Fruit fly (Drosophila melanogaster) whole organism, embryonic: Measurements from ENCODE around the gene Dhdds.

Source experiments
- Abd-B ChIP-seq: fragments of 200-800 bp; sonication (Bioruptor generic); optimal IDR thresholded peaks from 2 replicates; lab custom pipeline; 2018; ENCODE audit warnings: missing biosample characterization, mild to moderate bottlenecking, missing genetic modification characterization, moderate library complexity
- CG10147 ChIP-seq: fragments of 200-800 bp; sonication (Bioruptor generic); optimal IDR thresholded peaks from 2 replicates; lab custom pipeline; 2019; ENCODE audit warnings: missing biosample characterization, mild to moderate bottlenecking, missing genetic modification characterization, moderate library complexity
- CG11247 ChIP-seq: fragments of 200-800 bp; sonication (Bioruptor generic); IDR thresholded peaks from 2 replicates; pipeline ENCODE4 v1.3.6; 2022; ENCODE audit warnings: missing biosample characterization, missing genetic modification characterization
- CG11398 ChIP-seq: fragments of 200-800 bp; sonication (Bioruptor generic); optimal IDR thresholded peaks from 2 replicates; lab custom pipeline; 2016; ENCODE audit warnings: missing biosample characterization, missing genetic modification characterization
- CG11695 ChIP-seq: fragments of 200-800 bp; sonication (Bioruptor generic); IDR thresholded peaks from 3 replicates; pipeline ENCODE4 v1.3.6; 2022; ENCODE audit warnings: missing biosample characterization, missing genetic modification characterization
- CG12219 ChIP-seq: fragments of 200-800 bp; sonication (Bioruptor generic); optimal IDR thresholded peaks from 3 replicates; lab custom pipeline; 2018; ENCODE audit warnings: missing biosample characterization, mild to moderate bottlenecking, missing genetic modification characterization
- CG15479 ChIP-seq: fragments of 200-800 bp; sonication (Bioruptor generic); optimal IDR thresholded peaks from 3 replicates; lab custom pipeline; 2019; ENCODE audit warnings: missing biosample characterization, mild to moderate bottlenecking, missing genetic modification characterization, moderate library complexity
- CG17328 ChIP-seq: fragments of 200-800 bp; sonication (Bioruptor generic); IDR thresholded peaks from 2 replicates; pipeline ENCODE4 v1.3.6; 2022; ENCODE audit warnings: missing biosample characterization, missing genetic modification characterization
- CG17359 ChIP-seq: fragments of 200-800 bp; sonication (Bioruptor generic); optimal IDR thresholded peaks from 3 replicates; lab custom pipeline; 2018; ENCODE audit warnings: missing biosample characterization, mild to moderate bottlenecking, missing genetic modification characterization, moderate library complexity
- CG17385 ChIP-seq: fragments of 200-800 bp; sonication (Bioruptor generic); optimal IDR thresholded peaks from 3 replicates; lab custom pipeline; 2018; ENCODE audit warnings: missing biosample characterization, mild to moderate bottlenecking, missing genetic modification characterization
- CG18262 ChIP-seq: fragments of 200-800 bp; optimal IDR thresholded peaks from 3 replicates; lab custom pipeline; 2019; ENCODE audit warnings: missing biosample characterization, mild to moderate bottlenecking, missing genetic modification characterization, moderate library complexity
- CG2199 ChIP-seq: fragments of 200-800 bp; sonication (Bioruptor generic); IDR thresholded peaks from 3 replicates; pipeline ENCODE4 v1.3.6; 2022; ENCODE audit warnings: missing biosample characterization, missing genetic modification characterization
- CG2712 ChIP-seq: fragments of 200-800 bp; optimal IDR thresholded peaks from 3 replicates; lab custom pipeline; 2019; ENCODE audit warnings: missing biosample characterization, mild to moderate bottlenecking, missing genetic modification characterization, moderate library complexity
- CG2889 ChIP-seq: fragments of 200-800 bp; sonication (Bioruptor generic); IDR thresholded peaks from 3 replicates; pipeline ENCODE4 v1.3.6; 2022; ENCODE audit warnings: missing biosample characterization, missing genetic modification characterization
- CG33213 ChIP-seq: fragments of 200-800 bp; sonication (Bioruptor generic); optimal IDR thresholded peaks from 3 replicates; lab custom pipeline; 2016; ENCODE audit warnings: missing biosample characterization, missing genetic modification characterization
- CG42726 ChIP-seq: fragments of 200-800 bp; sonication (Bioruptor generic); IDR thresholded peaks from 2 replicates; pipeline ENCODE4 v1.3.6; 2022; ENCODE audit warnings: missing biosample characterization, missing genetic modification characterization; ENCODE audit not compliant: partially characterized antibody
- CG4617 ChIP-seq: fragments of 200-800 bp; sonication (Bioruptor generic); optimal IDR thresholded peaks from 3 replicates; lab custom pipeline; 2016; ENCODE audit warnings: missing biosample characterization, missing genetic modification characterization, borderline replicate concordance
- CG4820 ChIP-seq: fragments of 200-800 bp; sonication (Bioruptor generic); optimal IDR thresholded peaks from 3 replicates; lab custom pipeline; 2016; ENCODE audit warnings: missing biosample characterization, missing genetic modification characterization
- CG6175 ChIP-seq: fragments of 200-800 bp; sonication (Bioruptor generic); IDR thresholded peaks from 3 replicates; pipeline ENCODE4 v1.3.6; 2022; ENCODE audit warnings: missing biosample characterization, missing genetic modification characterization
- CG9609 ChIP-seq: fragments of 200-800 bp; sonication (Bioruptor generic); optimal IDR thresholded peaks from 3 replicates; lab custom pipeline; 2016; ENCODE audit warnings: missing biosample characterization, missing genetic modification characterization
- D19B ChIP-seq: fragments of 200-800 bp; sonication (Bioruptor generic); optimal IDR thresholded peaks from 2 replicates; lab custom pipeline; 2017; ENCODE audit warnings: missing biosample characterization, mild to moderate bottlenecking, missing genetic modification characterization
- Deaf1 ChIP-seq: fragments of 200-800 bp; optimal IDR thresholded peaks from 3 replicates; lab custom pipeline; 2019; ENCODE audit warnings: missing biosample characterization, mild to moderate bottlenecking, missing genetic modification characterization, moderate library complexity
- Eip74EF ChIP-seq, 2 experiments: fragments of 200-800 bp in 1 of 2; fragments of >200 bp in 1 of 2; sonication (Bioruptor generic) in 1 of 2; optimal IDR thresholded peaks; 2 replicates each; lab custom pipeline; 2017 to 2019; ENCODE audit warnings: missing biosample characterization in 2 of 2, missing genetic modification characterization in 2 of 2, mild to moderate bottlenecking in 1 of 2, moderate library complexity in 1 of 2
- Lim3 ChIP-seq: fragments of 200-800 bp; sonication (Bioruptor generic); IDR thresholded peaks from 2 replicates; pipeline ENCODE4 v1.3.6; 2022; ENCODE audit warnings: missing biosample characterization, missing genetic modification characterization
- Sry-δ ChIP-seq: fragments of 200-800 bp; sonication (Bioruptor generic); optimal IDR thresholded peaks from 2 replicates; lab custom pipeline; 2016; ENCODE audit warnings: missing biosample characterization, missing genetic modification characterization
- Xrp1 ChIP-seq: fragments of 200-800 bp; sonication (Bioruptor generic); IDR thresholded peaks from 2 replicates; pipeline ENCODE4 v1.3.6; 2022; ENCODE audit warnings: missing biosample characterization, missing genetic modification characterization
- chm ChIP-seq: fragments of 200-800 bp; sonication (Bioruptor generic); IDR thresholded peaks from 2 replicates; pipeline ENCODE4 v1.3.6; 2022; ENCODE audit warnings: missing biosample characterization, missing genetic modification characterization
- chn ChIP-seq: fragments of 200-800 bp; sonication (Bioruptor generic); optimal IDR thresholded peaks from 2 replicates; lab custom pipeline; 2016; ENCODE audit warnings: missing biosample characterization, missing genetic modification characterization
- corto ChIP-seq: fragments of 200-800 bp; sonication (Bioruptor generic); optimal IDR thresholded peaks from 2 replicates; lab custom pipeline; 2016; ENCODE audit warnings: missing biosample characterization, mild to moderate bottlenecking, missing genetic modification characterization, moderate library complexity
- crol ChIP-seq: fragments of 200-800 bp; sonication (Bioruptor generic); IDR thresholded peaks from 2 replicates; pipeline ENCODE4 v1.3.6; 2022; ENCODE audit warnings: missing biosample characterization, missing genetic modification characterization
- dm ChIP-seq: fragments of 200-800 bp; sonication (Bioruptor generic); optimal IDR thresholded peaks from 3 replicates; lab custom pipeline; 2016; ENCODE audit warnings: missing biosample characterization, missing genetic modification characterization
- ems ChIP-seq: fragments of 200-800 bp; sonication (Bioruptor generic); optimal IDR thresholded peaks from 3 replicates; lab custom pipeline; 2016; ENCODE audit warnings: missing biosample characterization, missing genetic modification characterization
- fd64A ChIP-seq: fragments of 200-800 bp; sonication (Bioruptor generic); optimal IDR thresholded peaks from 3 replicates; lab custom pipeline; 2018; ENCODE audit warnings: missing biosample characterization, mild to moderate bottlenecking, missing genetic modification characterization
- gcm ChIP-seq: fragments of 200-800 bp; sonication (Bioruptor generic); optimal IDR thresholded peaks from 2 replicates; lab custom pipeline; 2019; ENCODE audit warnings: missing biosample characterization, mild to moderate bottlenecking, missing genetic modification characterization, moderate library complexity
- h ChIP-seq: fragments of >200 bp; optimal IDR thresholded peaks from 2 replicates; lab custom pipeline; 2017
- lab ChIP-seq: fragments of 200-800 bp; sonication (Bioruptor generic); optimal IDR thresholded peaks from 3 replicates; lab custom pipeline; 2017; ENCODE audit warnings: missing biosample characterization, missing genetic modification characterization, mild to moderate bottlenecking, moderate library complexity, missing genetic modification reagents
- mirr ChIP-seq: fragments of 200-800 bp; sonication (Bioruptor generic); optimal IDR thresholded peaks from 3 replicates; lab custom pipeline; 2018; ENCODE audit warnings: missing biosample characterization, mild to moderate bottlenecking, missing genetic modification characterization
- nom ChIP-seq: fragments of 200-800 bp; sonication (Bioruptor generic); optimal IDR thresholded peaks from 2 replicates; lab custom pipeline; 2017; ENCODE audit warnings: missing biosample characterization, missing genetic modification characterization, mild to moderate bottlenecking, moderate library complexity, missing genetic modification reagents
- oc ChIP-seq: fragments of 200-800 bp; sonication (Bioruptor generic); optimal IDR thresholded peaks from 2 replicates; lab custom pipeline; 2018; ENCODE audit warnings: missing biosample characterization, mild to moderate bottlenecking, missing genetic modification characterization, moderate library complexity
- odd ChIP-seq: fragments of 200-800 bp; sonication (Bioruptor generic); optimal IDR thresholded peaks from 2 replicates; lab custom pipeline; 2017; ENCODE audit warnings: missing biosample characterization, mild to moderate bottlenecking, missing genetic modification characterization
- otp ChIP-seq: fragments of 200-800 bp; sonication (Bioruptor generic); IDR thresholded peaks from 3 replicates; pipeline ENCODE4, ENCODE4 v1.3.6; 2022; ENCODE audit warnings: missing biosample characterization, missing genetic modification characterization
- peb ChIP-seq: fragments of 200-800 bp; sonication (Bioruptor generic); IDR thresholded peaks from 2 replicates; pipeline ENCODE4 v1.3.6; 2022; ENCODE audit warnings: missing biosample characterization, missing genetic modification characterization
- pzg ChIP-seq: fragments of 200-800 bp; sonication (Bioruptor generic); optimal IDR thresholded peaks from 3 replicates; lab custom pipeline; 2018; ENCODE audit warnings: missing biosample characterization, mild to moderate bottlenecking, missing genetic modification characterization, moderate library complexity
- sens-2 ChIP-seq: fragments of 200-800 bp; sonication (Bioruptor generic); IDR thresholded peaks from 2 replicates; pipeline ENCODE4 v1.3.6; 2022; ENCODE audit warnings: missing biosample characterization, missing genetic modification characterization
- seq ChIP-seq: fragments of 200-800 bp; sonication (Bioruptor generic); IDR thresholded peaks from 2 replicates; pipeline ENCODE4 v1.3.6; 2022; ENCODE audit warnings: missing biosample characterization, missing genetic modification characterization
- stc ChIP-seq: fragments of 200-800 bp; sonication (Bioruptor generic); IDR thresholded peaks from 2 replicates; pipeline ENCODE4 v1.3.6; 2022; ENCODE audit warnings: missing biosample characterization, missing genetic modification characterization
- toy ChIP-seq: fragments of 200-800 bp; sonication (Bioruptor generic); IDR thresholded peaks from 2 replicates; pipeline ENCODE4 v1.3.6; 2022; ENCODE audit warnings: missing biosample characterization, missing genetic modification characterization
- ttk ChIP-seq: fragments of 200-800 bp; sonication (Bioruptor generic); IDR thresholded peaks from 2 replicates; pipeline ENCODE4 v2.1.2; 2022; ENCODE audit warnings: missing biosample characterization, missing genetic modification characterization
- unpg ChIP-seq: fragments of 200-800 bp; sonication (Bioruptor generic); optimal IDR thresholded peaks from 3 replicates; lab custom pipeline; 2018; ENCODE audit warnings: missing biosample characterization, mild to moderate bottlenecking, missing genetic modification characterization, moderate library complexity
- zfh1 ChIP-seq: fragments of 200-800 bp; sonication (Bioruptor generic); IDR thresholded peaks from 3 replicates; pipeline ENCODE4 v1.3.6; 2022; ENCODE audit warnings: missing biosample characterization, missing genetic modification characterization

Dhdds gene

DNA sequence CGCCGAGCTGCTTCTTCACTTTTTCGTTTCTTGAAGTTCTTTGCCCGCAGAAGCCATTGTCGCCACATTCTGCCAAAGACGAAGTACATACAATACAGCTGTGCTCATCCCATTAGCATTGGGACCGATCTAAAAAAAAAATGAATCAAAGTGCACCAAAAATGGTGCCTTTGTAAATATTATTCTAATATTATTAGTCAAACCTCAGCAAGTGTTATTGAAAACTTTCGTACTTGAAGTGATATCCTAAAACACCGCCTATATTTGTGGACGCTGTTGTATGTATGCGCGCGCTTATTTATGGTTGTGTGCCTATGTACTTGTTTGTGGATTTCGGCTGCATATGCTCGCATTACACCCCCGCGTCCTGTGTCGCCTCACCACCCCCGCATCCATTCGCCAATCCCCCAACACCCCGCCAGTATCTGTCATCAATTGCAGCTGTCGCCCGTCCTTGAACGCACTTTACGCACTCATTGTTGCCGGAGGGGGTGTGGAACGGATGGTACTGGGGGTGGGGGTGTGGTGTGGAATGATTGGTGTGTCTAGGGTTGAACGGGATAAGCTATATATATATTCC, 39.3 kb upstream of the Dhdds start (continued):
- TF ChIP-seq ems (GFP tag; lab: Kevin White, UChicago) = peak; percentile 64
- TF ChIP-seq Abd-B (GFP tag; lab: Kevin White, UChicago) = peak; percentile 82
- TF ChIP-seq toy = 0 out of 2 replicates have a peak, but pooled peaks have one; percentile 52
- peak; percentile 84 for TF ChIP-seq CG17385 (GFP tag; lab: Kevin White, UChicago)
- TF ChIP-seq fd64A (GFP tag; lab: Kevin White, UChicago) = peak; percentile 83
- peak; percentile 91 for TF ChIP-seq CG17359 (tag; lab: Kevin White, UChicago)
- peak; percentile 88 for TF ChIP-seq CG18262 (tag; lab: Kevin White, UChicago)
- peak; percentile 90 for TF ChIP-seq chm (GFP tag; lab: Robert Waterston, UW)
- peak; percentile 75 for TF ChIP-seq peb (GFP tag; lab: Robert Waterston, UW)
- TF ChIP-seq CG4617 (GFP tag; lab: Kevin White, UChicago) = peak; percentile 42
- TF ChIP-seq oc (tag; lab: Kevin White, UChicago) = peak; percentile 88
- TF ChIP-seq CG2712 (tag; lab: Kevin White, UChicago) = peak; percentile 88
- peak; percentile 94 for TF ChIP-seq lab (GFP tag; lab: Kevin White, UChicago)
- TF ChIP-seq pzg (GFP tag; lab: Kevin White, UChicago) = no peak
- TF ChIP-seq mirr (GFP tag; lab: Kevin White, UChicago) = no peak
- TF ChIP-seq Deaf1 (tag; lab: Kevin White, UChicago) = peak; percentile 40
- peak; percentile 62; the same call in 1 of the 2 replicates for TF ChIP-seq Lim3
- TF ChIP-seq CG2889 (GFP tag; lab: Robert Waterston, UW) = peak; percentile 74; the same call in 2 of the 3 replicates
- TF ChIP-seq stc = peak; percentile 89
- peak; percentile 18 for TF ChIP-seq Sry-δ
- TF ChIP-seq D19B (GFP tag; lab: Kevin White, UChicago) = peak; percentile 43
- TF ChIP-seq otp (GFP tag; lab: Robert Waterston, UW) = peak; percentile 82
- peak; percentile 94 for TF ChIP-seq zfh1 (GFP tag; lab: Robert Waterston, UW)
- peak; percentile 93 for TF ChIP-seq unpg (GFP tag; lab: Kevin White, UChicago)
- peak; percentile 62 for TF ChIP-seq CG33213 (GFP tag; lab: Kevin White, UChicago)
- no peak for TF ChIP-seq h (lab: Kevin White, UChicago)
- peak; percentile 91 for TF ChIP-seq gcm (GFP tag; lab: Kevin White, UChicago)
- peak in 1 of 2 experiments; percentile 82 for TF ChIP-seq Eip74EF (GFP tag; optimal IDR thresholded peaks at IDR 0.05; lab: Kevin White, UChicago)
- TF ChIP-seq ttk (GFP tag; lab: Robert Waterston, UW) = peak; percentile 85
- TF ChIP-seq CG11398 (GFP tag; lab: Kevin White, UChicago) = peak; percentile 21
- TF ChIP-seq CG11695 (GFP tag; lab: Robert Waterston, UW) = peak; percentile 88
- no peak for TF ChIP-seq CG42726 (GFP tag; lab: Robert Waterston, UW)
- peak; percentile 40 for TF ChIP-seq CG9609
- peak; percentile 72 for TF ChIP-seq chn (GFP tag; lab: Kevin White, UChicago)
- peak; percentile 96 for TF ChIP-seq Xrp1 (GFP tag; lab: Robert Waterston, UW)
- TF ChIP-seq CG10147 (GFP tag; lab: Kevin White, UChicago) = peak; percentile 81
- 0 out of 3 replicates have a peak, but pooled peaks have one; percentile 55 for TF ChIP-seq CG6175 (GFP tag; lab: Robert Waterston, UW)
- peak; percentile 81 for TF ChIP-seq CG11247
- peak; percentile 95 for TF ChIP-seq crol (GFP tag; lab: Robert Waterston, UW)
- peak; percentile 51 for TF ChIP-seq corto
- peak; percentile 87 for TF ChIP-seq seq (GFP tag; lab: Robert Waterston, UW)
- peak; percentile 91 for TF ChIP-seq CG17328 (GFP tag; lab: Robert Waterston, UW)
- TF ChIP-seq nom (GFP tag; lab: Kevin White, UChicago) = peak; percentile 87
- peak; percentile 87 for TF ChIP-seq CG4820 (GFP tag; lab: Kevin White, UChicago)
- peak; percentile 15 for TF ChIP-seq dm (GFP tag; lab: Kevin White, UChicago)
- peak; percentile 86; the same call in 2 of the 3 replicates for TF ChIP-seq CG2199
- TF ChIP-seq sens-2 = peak; percentile 79
- peak; percentile 77 for TF ChIP-seq odd (GFP tag; lab: Kevin White, UChicago)
- TF ChIP-seq CG12219 = peak; percentile 91
- no peak for TF ChIP-seq CG15479
